Worm (Caenorhabditis elegans) whole organism, early embryonic: Measurements from ENCODE around the gene F36F12.3.
"Not testable (repeated sequence)": the region's sequence is repeated elsewhere in the genome, so short reads cannot be mapped to it uniquely, and the experiment has no call there.

Experiments
- B0310.2 ChIP-seq: sonication (generic microtip); optimal IDR thresholded peaks from 2 replicates; lab custom pipeline; 2016; ENCODE audit warnings: mild to moderate bottlenecking, missing genetic modification characterization, missing compliant biosample characterization
- F13C5.2 ChIP-seq: sonication (generic microtip); optimal IDR thresholded peaks from 2 replicates; lab custom pipeline; 2017; ENCODE audit warnings: mild to moderate bottlenecking, missing genetic modification characterization, inconsistent platforms, missing compliant biosample characterization
- aly-1 ChIP-seq: sonication (generic microtip); optimal IDR thresholded peaks from 2 replicates; lab custom pipeline; 2016; ENCODE audit warnings: missing genetic modification characterization, missing compliant biosample characterization
- ama-1 ChIP-seq: fragments of 150-350 bp; optimal IDR thresholded peaks from 2 replicates; lab custom pipeline; 2014
- ceh-13 ChIP-seq: fragments of 200-800 bp; sonication (Bioruptor generic); optimal IDR thresholded peaks from 2 replicates; lab custom pipeline; 2018; ENCODE audit warnings: mild to moderate bottlenecking, missing genetic modification characterization, missing compliant biosample characterization
- ceh-36 ChIP-seq: sonication (generic microtip); optimal IDR thresholded peaks from 2 replicates; lab custom pipeline; 2016; ENCODE audit warnings: missing genetic modification characterization, inconsistent platforms, missing compliant biosample characterization
- ets-7 ChIP-seq: sonication (generic microtip); optimal IDR thresholded peaks from 2 replicates; lab custom pipeline; 2016; ENCODE audit warnings: missing genotype, missing genetic modification characterization, missing compliant biosample characterization
- flt-1 ChIP-seq: fragments of 200-800 bp; sonication (Bioruptor generic); IDR thresholded peaks from 2 replicates; pipeline ENCODE4 v1.3.6; 2022; ENCODE audit warnings: missing genetic modification characterization, missing compliant biosample characterization
- hmbx-1 ChIP-seq: sonication (generic microtip); optimal IDR thresholded peaks from 2 replicates; lab custom pipeline; 2016; ENCODE audit warnings: mild to moderate bottlenecking, missing genetic modification characterization, missing compliant biosample characterization
- hmg-4 ChIP-seq: fragments of 200-800 bp; sonication (Bioruptor generic); optimal IDR thresholded peaks from 2 replicates; lab custom pipeline; 2018; ENCODE audit warnings: mild to moderate bottlenecking, missing genetic modification characterization, missing compliant biosample characterization
- hnd-1 ChIP-seq: sonication (generic microtip); optimal IDR thresholded peaks from 2 replicates; lab custom pipeline; 2016; ENCODE audit warnings: missing genetic modification characterization, missing compliant biosample characterization
- pes-1 ChIP-seq: fragments of 200-800 bp; sonication (Bioruptor generic); IDR thresholded peaks from 2 replicates; pipeline ENCODE4 v1.3.6; 2022; ENCODE audit warnings: missing genetic modification reagents, missing genetic modification characterization, missing compliant biosample characterization
- scrt-1 ChIP-seq: fragments of 200-800 bp; sonication (Bioruptor generic); IDR thresholded peaks from 2 replicates; pipeline ENCODE4 v1.3.6; 2022; ENCODE audit warnings: missing genetic modification characterization, missing compliant biosample characterization
- sea-1 ChIP-seq: fragments of 200-800 bp; sonication (Bioruptor generic); conservative IDR thresholded peaks from 2 replicates; pipeline ENCODE4 v1.3.6; 2022; ENCODE audit warnings: missing genetic modification characterization, missing compliant biosample characterization
- tbx-11 ChIP-seq: fragments of 200-800 bp; sonication (Bioruptor generic); IDR thresholded peaks from 2 replicates; pipeline ENCODE4 v1.3.6; 2022; ENCODE audit warnings: missing genetic modification characterization, missing compliant biosample characterization
- tbx-37 ChIP-seq: fragments of 200-800 bp; sonication (Bioruptor generic); conservative IDR thresholded peaks from 2 replicates; pipeline ENCODE4 v1.3.6; 2022; ENCODE audit warnings: missing genetic modification reagents, missing genetic modification characterization, missing compliant biosample characterization
- tra-4 ChIP-seq: sonication (generic microtip); optimal IDR thresholded peaks from 2 replicates; lab custom pipeline; 2017; ENCODE audit warnings: missing genetic modification characterization, missing compliant biosample characterization

The F36F12.3 gene

ce11 chrV:2081269-2081668 is 4.3 kb upstream of the F36F12.3 start:
- TF ChIP-seq ceh-36 (no peak), tbx-11 (no peak), tra-4 (no peak), hmg-4 (no peak), pes-1 (GFP tag; lab: Robert Waterston, UW) (no peak), scrt-1 (GFP tag; lab: Robert Waterston, UW) (no peak), ceh-13 (no peak)

- no peak for TF ChIP-seq tbx-11
- no peak for TF ChIP-seq ceh-36
- TF ChIP-seq hmbx-1 (tag; lab: Kevin White, UChicago) = no peak
- TF ChIP-seq B0310.2 = no peak
- no peak for TF ChIP-seq pes-1 (GFP tag; lab: Robert Waterston, UW)
- no peak for TF ChIP-seq hnd-1
- TF ChIP-seq scrt-1 (GFP tag; lab: Robert Waterston, UW) = no peak
- no peak for TF ChIP-seq ets-7
- no peak for TF ChIP-seq tra-4
- no peak for TF ChIP-seq tbx-37 (GFP tag; lab: Robert Waterston, UW)
- no peak for TF ChIP-seq flt-1
Measured at ce11 chrV:2081894-2082293, 3.7 kb upstream of the F36F12.3 start.

- no peak for TF ChIP-seq flt-1
- TF ChIP-seq ama-1 (lab: Kevin White, UChicago) = no peak
- TF ChIP-seq pes-1 (GFP tag; lab: Robert Waterston, UW) = no peak
- TF ChIP-seq hmbx-1 (tag; lab: Kevin White, UChicago) = no peak
- TF ChIP-seq ceh-36 = no peak
- TF ChIP-seq B0310.2 = no peak
- TF ChIP-seq tbx-37 (GFP tag; lab: Robert Waterston, UW) = no peak
- TF ChIP-seq hnd-1 = no peak
- TF ChIP-seq tra-4 = no peak
- TF ChIP-seq tbx-11 = no peak
- TF ChIP-seq ceh-13 = no peak
- no peak for TF ChIP-seq sea-1 (GFP tag; lab: Robert Waterston, UW)
- no peak for TF ChIP-seq hmg-4
- no peak for TF ChIP-seq aly-1 (tag; lab: Kevin White, UChicago)
Measured at ce11 chrV:2083869-2084268, 1.7 kb upstream of the F36F12.3 start.

- not testable (repeated sequence) for TF ChIP-seq sea-1 (GFP tag; lab: Robert Waterston, UW); ets-7; tbx-37 (GFP tag; lab: Robert Waterston, UW)
Measured at ce11 chrV:2090321-2090720, 4.7 kb downstream of the F36F12.3 start, which contains the start of gene ztf-28. ztf-28 (plus strand) TSS chrV:2090669.

ce11 chrV:2095204-2095603 is 9.6 kb downstream of the F36F12.3 start, which contains the start of gene F36F12.2:
F36F12.2 (minus strand) TSS chrV:2095304.
- no peak for TF ChIP-seq scrt-1 (GFP tag; lab: Robert Waterston, UW)
- no peak for TF ChIP-seq hnd-1
- TF ChIP-seq pes-1 (GFP tag; lab: Robert Waterston, UW) = no peak
- no peak for TF ChIP-seq ama-1 (lab: Kevin White, UChicago)
- TF ChIP-seq ceh-36 = no peak
- TF ChIP-seq tbx-11 = no peak
- no peak for TF ChIP-seq tra-4
- no peak for TF ChIP-seq tbx-37 (GFP tag; lab: Robert Waterston, UW)
- TF ChIP-seq hmg-4 = no peak
- TF ChIP-seq B0310.2 = no peak
- no peak for TF ChIP-seq hmbx-1 (tag; lab: Kevin White, UChicago)
- no peak for TF ChIP-seq ceh-13
- no peak for TF ChIP-seq flt-1
- no peak for TF ChIP-seq sea-1 (GFP tag; lab: Robert Waterston, UW)
- no peak for TF ChIP-seq F13C5.2
- no peak for TF ChIP-seq aly-1 (tag; lab: Kevin White, UChicago)

- TF ChIP-seq tra-4 (no peak), ceh-36 (no peak), F13C5.2 (no peak), ama-1 (lab: Kevin White, UChicago) (no peak), flt-1 (no peak), hnd-1 (no peak), hmg-4 (no peak), pes-1 (GFP tag; lab: Robert Waterston, UW) (no peak), ceh-13 (no peak), aly-1 (tag; lab: Kevin White, UChicago) (no peak), sea-1 (GFP tag; lab: Robert Waterston, UW) (no peak)
Measured at ce11 chrV:2095772-2096171, 10.2 kb downstream of the F36F12.3 start, which contains the start of gene clec-207. clec-207 (plus strand) TSS chrV:2096072.

ce11 chrV:2097653-2098052 is 12.1 kb downstream of the F36F12.3 start, which contains the start of gene clec-208:
clec-208 (plus strand) TSS chrV:2097953.
- TF ChIP-seq tbx-37 (GFP tag; lab: Robert Waterston, UW) (no peak), ets-7 (no peak), tra-4 (no peak), hnd-1 (no peak), hmbx-1 (tag; lab: Kevin White, UChicago) (no peak), scrt-1 (GFP tag; lab: Robert Waterston, UW) (no peak), sea-1 (GFP tag; lab: Robert Waterston, UW) (no peak), ceh-36 (no peak)

- TF ChIP-seq sea-1 (GFP tag; lab: Robert Waterston, UW) = no peak
- no peak for TF ChIP-seq ceh-36
- TF ChIP-seq ama-1 (lab: Kevin White, UChicago) = no peak
- TF ChIP-seq B0310.2 = no peak
- TF ChIP-seq hmbx-1 (tag; lab: Kevin White, UChicago) = no peak
- TF ChIP-seq pes-1 (GFP tag; lab: Robert Waterston, UW) = no peak
- TF ChIP-seq tbx-11 = no peak
- no peak for TF ChIP-seq aly-1 (tag; lab: Kevin White, UChicago)
- TF ChIP-seq scrt-1 (GFP tag; lab: Robert Waterston, UW) = no peak
- TF ChIP-seq F13C5.2 = no peak
- no peak for TF ChIP-seq ets-7
- TF ChIP-seq hnd-1 = no peak
- TF ChIP-seq flt-1 = no peak
Measured at ce11 chrV:2099040-2099439, 13.4 kb downstream of the F36F12.3 start, which contains the start of gene F36F12.7. F36F12.7 (plus strand) TSS chrV:2099340.

- TF ChIP-seq flt-1 = no peak
- no peak for TF ChIP-seq F13C5.2
- no peak for TF ChIP-seq ceh-13
- TF ChIP-seq sea-1 (GFP tag; lab: Robert Waterston, UW) = no peak
- no peak for TF ChIP-seq aly-1 (tag; lab: Kevin White, UChicago)
- TF ChIP-seq ets-7 = no peak
- TF ChIP-seq hnd-1 = no peak
- TF ChIP-seq B0310.2 = no peak
- no peak for TF ChIP-seq hmbx-1 (tag; lab: Kevin White, UChicago)
- TF ChIP-seq pes-1 (GFP tag; lab: Robert Waterston, UW) = no peak
- TF ChIP-seq tbx-11 = no peak
- TF ChIP-seq ceh-36 = no peak
- TF ChIP-seq tbx-37 (GFP tag; lab: Robert Waterston, UW) = no peak
Measured at ce11 chrV:2103118-2103517, 17.5 kb downstream of the F36F12.3 start, which contains the start of gene F36F12.1. F36F12.1 (minus strand) TSS chrV:2103218.
